Worm (Caenorhabditis elegans) whole organism, L4 larva: ENCODE results near the gene D1005.10.

Experiments used
- F26F4.8 ChIP-seq: fragments of 200-800 bp; sonication (Bioruptor generic); conservative IDR thresholded peaks from 2 replicates; pipeline ENCODE4 v1.3.6; 2022; ENCODE audit warnings: missing genetic modification characterization, missing compliant biosample characterization
- F49E8.2 ChIP-seq: sonication (generic microtip); optimal IDR thresholded peaks from 2 replicates; lab custom pipeline; 2016; ENCODE audit warnings: missing compliant biosample characterization, mild to moderate bottlenecking, missing genetic modification characterization, borderline replicate concordance
- T20F7.1 ChIP-seq: fragments of 200-800 bp; sonication (Bioruptor generic); optimal IDR thresholded peaks from 2 replicates; lab custom pipeline; 2018; ENCODE audit warnings: mild to moderate bottlenecking, missing genetic modification characterization, missing compliant biosample characterization
- Y105C5A.15 ChIP-seq: fragments of 200-800 bp; sonication (Bioruptor generic); IDR thresholded peaks from 2 replicates; pipeline ENCODE4 v1.3.6; 2022; ENCODE audit warnings: missing genetic modification characterization, missing compliant biosample characterization
- Y5F2A.4 ChIP-seq: fragments of 200-800 bp; sonication (Bioruptor generic); optimal IDR thresholded peaks from 2 replicates; lab custom pipeline; 2018; ENCODE audit warnings: mild to moderate bottlenecking, missing genetic modification characterization, missing compliant biosample characterization
- ZK337.2 ChIP-seq: fragments of 200-800 bp; sonication (Bioruptor generic); IDR thresholded peaks from 2 replicates; pipeline ENCODE4 v1.3.6; 2022; ENCODE audit warnings: missing genetic modification reagents, missing genetic modification characterization, missing compliant biosample characterization
- aha-1 ChIP-seq: fragments of 150-350 bp; peaks from one replicate; lab custom pipeline; 2014; ENCODE audit warnings: missing biosample characterization, missing genetic modification characterization
- attf-4 ChIP-seq: sonication (generic microtip); optimal IDR thresholded peaks from 3 replicates; lab custom pipeline; 2017; ENCODE audit warnings: missing biosample characterization, missing genetic modification characterization
- ceh-82 ChIP-seq: sonication (generic microtip); optimal IDR thresholded peaks from 2 replicates; lab custom pipeline; 2017; ENCODE audit warnings: missing biosample characterization, missing genetic modification characterization
- dmd-8 ChIP-seq: fragments of 200-800 bp; sonication (Bioruptor generic); IDR thresholded peaks from 2 replicates; pipeline ENCODE4 v1.3.6; 2022; ENCODE audit warnings: missing genetic modification characterization, missing compliant biosample characterization
- dpl-1 ChIP-seq: fragments of 150-350 bp; optimal IDR thresholded peaks from 2 replicates; lab custom pipeline; 2014; ENCODE audit warnings: missing biosample characterization, missing genetic modification reagents, missing genetic modification characterization
- dve-1 ChIP-seq: sonication (generic microtip); optimal IDR thresholded peaks from 2 replicates; lab custom pipeline; 2017; ENCODE audit warnings: antibody characterized with exemption, mild to moderate bottlenecking, missing genetic modification characterization, missing compliant biosample characterization; ENCODE audit not compliant: insufficient read depth
- egl-43 ChIP-seq: fragments of 200-800 bp; sonication (Bioruptor generic); IDR thresholded peaks from 2 replicates; pipeline ENCODE4 v1.3.6; 2022; ENCODE audit warnings: missing genetic modification reagents, missing genetic modification characterization, missing compliant biosample characterization
- fkh-10 ChIP-seq: fragments of 150-350 bp; optimal IDR thresholded peaks from 2 replicates; lab custom pipeline; 2014; ENCODE audit warnings: missing biosample characterization, missing genetic modification reagents, missing genetic modification characterization
- hlh-30 ChIP-seq: sonication (generic microtip); optimal IDR thresholded peaks from 2 replicates; lab custom pipeline; 2017; ENCODE audit warnings: antibody characterized with exemption, mild to moderate bottlenecking, missing genetic modification characterization, missing compliant biosample characterization; ENCODE audit not compliant: insufficient read depth
- lin-38 ChIP-seq: fragments of 200-800 bp; sonication (Bioruptor generic); IDR thresholded peaks from 2 replicates; pipeline ENCODE4 v1.3.6; 2022; ENCODE audit warnings: missing genetic modification reagents, missing genetic modification characterization, missing compliant biosample characterization
- mep-1 ChIP-seq: fragments of 150-350 bp; sonication (generic microtip); optimal IDR thresholded peaks from 3 replicates; lab custom pipeline; 2014; ENCODE audit warnings: missing biosample characterization, missing genetic modification characterization
- mes-2 ChIP-seq: sonication (generic microtip); optimal IDR thresholded peaks from 2 replicates; lab custom pipeline; 2016; ENCODE audit warnings: missing genotype, mild to moderate bottlenecking, missing genetic modification characterization, missing compliant biosample characterization; ENCODE audit not compliant: poor library complexity, severe bottlenecking
- mxl-2 ChIP-seq: fragments of 200-800 bp; sonication (Bioruptor generic); conservative IDR thresholded peaks from 2 replicates; pipeline ENCODE4 v1.3.6; 2022; ENCODE audit warnings: missing genetic modification reagents, missing genetic modification characterization, missing compliant biosample characterization
- nhr-111 ChIP-seq: fragments of 200-800 bp; sonication (Bioruptor generic); optimal IDR thresholded peaks from 2 replicates; lab custom pipeline; 2018; ENCODE audit warnings: mild to moderate bottlenecking, missing genetic modification characterization, missing compliant biosample characterization
- nhr-48 ChIP-seq: sonication (generic microtip); optimal IDR thresholded peaks from 2 replicates; lab custom pipeline; 2016; ENCODE audit warnings: mild to moderate bottlenecking, missing genetic modification characterization, missing compliant biosample characterization
- saeg-2 ChIP-seq: fragments of 200-800 bp; sonication (Bioruptor generic); IDR thresholded peaks from 2 replicates; pipeline ENCODE4 v1.3.6; 2022; ENCODE audit warnings: missing genetic modification reagents, missing genetic modification characterization, missing compliant biosample characterization
- set-16 ChIP-seq: fragments of 200-800 bp; sonication (Bioruptor generic); IDR thresholded peaks from 2 replicates; pipeline ENCODE4 v1.3.6; 2022; ENCODE audit warnings: missing genetic modification reagents, missing genetic modification characterization, missing compliant biosample characterization
- snpc-1.2 ChIP-seq: fragments of 200-800 bp; sonication (Bioruptor generic); IDR thresholded peaks from 2 replicates; pipeline ENCODE4 v1.3.6; 2022; ENCODE audit warnings: missing genetic modification reagents, missing genetic modification characterization, missing compliant biosample characterization
- snpc-4 ChIP-seq: fragments of 150-350 bp; optimal IDR thresholded peaks from 2 replicates; lab custom pipeline; 2014; ENCODE audit warnings: missing biosample characterization, missing genetic modification characterization
- tag-97 ChIP-seq: fragments of 200-800 bp; sonication (Bioruptor generic); IDR thresholded peaks from 2 replicates; pipeline ENCODE4 v1.3.6; 2022; ENCODE audit warnings: missing genetic modification characterization, missing compliant biosample characterization
- tra-1 ChIP-seq: fragments of 200-800 bp; sonication (Bioruptor generic); IDR thresholded peaks from 2 replicates; pipeline ENCODE4 v1.3.6; 2022; ENCODE audit warnings: missing genetic modification reagents, missing genetic modification characterization, missing compliant biosample characterization
- zfp-2 ChIP-seq: sonication (generic microtip); optimal IDR thresholded peaks from 2 replicates; lab custom pipeline; 2016; ENCODE audit warnings: mild to moderate bottlenecking, missing genetic modification characterization, missing compliant biosample characterization
- zip-11 ChIP-seq: fragments of 200-800 bp; sonication (Bioruptor generic); IDR thresholded peaks from 2 replicates; pipeline ENCODE4 v1.3.6; 2022; ENCODE audit warnings: missing genetic modification characterization, missing compliant biosample characterization
- zip-2 ChIP-seq: fragments of 150-350 bp; optimal IDR thresholded peaks from 2 replicates; lab custom pipeline; 2014; ENCODE audit warnings: missing biosample characterization, missing genetic modification characterization
- ztf-7 ChIP-seq: fragments of 150-350 bp; optimal IDR thresholded peaks from 2 replicates; lab custom pipeline; 2014; ENCODE audit warnings: missing biosample characterization, missing genetic modification characterization

D1005.10 gene

DNA sequence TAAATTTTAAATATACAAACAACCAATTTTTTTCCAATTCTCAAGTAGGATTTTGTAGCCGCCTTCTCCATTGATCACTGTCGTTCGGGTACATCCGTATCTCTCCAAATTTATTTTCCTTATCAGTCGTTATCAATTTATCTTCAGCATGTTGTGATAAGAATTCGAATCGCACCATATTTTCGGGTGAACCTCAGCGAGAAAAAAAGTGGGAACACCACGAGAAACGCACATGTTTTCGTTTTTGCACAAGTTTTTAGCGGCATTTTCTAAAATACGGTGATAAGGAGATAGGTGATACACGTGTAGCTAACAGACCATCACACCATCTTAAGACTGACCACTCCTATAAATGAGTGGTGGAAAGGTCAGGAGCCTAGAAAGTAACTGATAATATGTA lies 8.1 kb downstream of the D1005.10 start (continued):
- no peak for TF ChIP-seq snpc-4
- peak; percentile 95 for TF ChIP-seq aha-1
- TF ChIP-seq nhr-48 (tag; lab: Kevin White, UChicago): peak; percentile 96
- no peak for TF ChIP-seq zfp-2 (tag; lab: Kevin White, UChicago)
- peak; percentile 33 for TF ChIP-seq mep-1
- no peak for TF ChIP-seq dmd-8 (GFP tag; lab: Robert Waterston, UW)
- TF ChIP-seq hlh-30 (tag; lab: Kevin White, UChicago): peak; percentile 90

- TF ChIP-seq Y105C5A.15: no peak
- 0 out of 2 replicates have a peak, but pooled peaks have one; percentile 15 for TF ChIP-seq set-16 (GFP tag; lab: Robert Waterston, UW)
- TF ChIP-seq aha-1: peak; percentile 47
- TF ChIP-seq ztf-7: no peak
- no peak for TF ChIP-seq nhr-48 (tag; lab: Kevin White, UChicago)
These were observed 10.0 kb downstream of the D1005.10 start for ce11 chrX:1476005-1476404.

DNA sequence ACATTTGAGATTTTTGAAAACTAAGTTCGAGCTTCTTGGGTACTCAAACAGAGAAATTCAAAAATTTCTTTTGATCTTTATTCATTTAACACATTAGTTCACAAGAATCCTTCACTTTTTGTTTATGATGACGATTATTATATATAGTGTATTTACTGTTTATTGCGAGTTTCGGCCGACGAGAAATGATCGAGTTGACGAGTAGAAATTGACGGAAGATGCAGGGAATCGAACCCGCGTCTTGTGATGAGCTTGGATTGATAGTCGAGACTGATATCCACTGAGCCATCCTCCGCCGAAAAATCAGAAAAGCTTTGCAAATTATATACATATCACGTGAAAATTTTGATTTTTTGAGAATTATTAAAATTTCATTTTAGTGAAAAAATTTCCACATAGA lies 12.2 kb downstream of the D1005.10 start:
- TF ChIP-seq mes-2 (tag; lab: Kevin White, UChicago) (no peak), F49E8.2 (no peak), tag-97 (GFP tag; lab: Robert Waterston, UW) (no peak), nhr-111 (GFP tag; lab: Kevin White, UChicago) (no peak), saeg-2 (GFP tag; lab: Robert Waterston, UW) (no peak), lin-38 (GFP tag; lab: Robert Waterston, UW) (no peak), ZK337.2 (no peak), T20F7.1 (GFP tag; lab: Kevin White, UChicago) (no peak), zip-2 (tag; lab: Kevin White, UChicago) (no peak), Y5F2A.4 (GFP tag; lab: Kevin White, UChicago) (no peak)

- TF ChIP-seq zip-2 (tag; lab: Kevin White, UChicago) (no peak), dpl-1 (GFP tag; lab: Kevin White, UChicago) (no peak), tra-1 (GFP tag; lab: Robert Waterston, UW) (no peak), snpc-1.2 (GFP tag; lab: Robert Waterston, UW) (no peak)
- TF ChIP-seq, all 104 proteins: peak for 0
These were observed 13.1 kb downstream of the D1005.10 start, which contains the start of gene D1005.5 for ce11 chrX:1472880-1473279. D1005.5 (minus strand) TSS chrX:1472980.

DNA sequence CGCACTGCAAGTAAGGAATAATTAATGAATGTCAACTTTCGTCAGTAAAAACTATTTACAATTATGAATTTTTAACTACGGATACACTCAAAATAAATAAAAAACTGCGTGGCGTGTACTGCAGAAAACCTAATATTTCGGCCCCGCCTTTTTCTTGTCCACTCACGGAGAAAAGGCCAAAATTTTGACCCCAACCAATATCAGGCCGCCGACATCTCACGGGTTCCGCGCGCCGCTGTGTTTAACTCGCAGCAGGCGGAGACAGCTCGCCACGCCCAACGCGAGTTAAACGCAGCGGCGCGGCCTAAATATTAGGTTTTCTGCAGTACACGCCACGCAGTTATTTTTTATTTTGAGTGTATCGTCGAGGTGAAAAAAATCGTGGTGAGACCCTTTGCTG lies 14.8 kb downstream of the D1005.10 start:
- TF ChIP-seq Y105C5A.15 (no peak), egl-43 (GFP tag; lab: Robert Waterston, UW) (0 out of 2 replicates have a peak, but pooled peaks have one; percentile 38)

DNA sequence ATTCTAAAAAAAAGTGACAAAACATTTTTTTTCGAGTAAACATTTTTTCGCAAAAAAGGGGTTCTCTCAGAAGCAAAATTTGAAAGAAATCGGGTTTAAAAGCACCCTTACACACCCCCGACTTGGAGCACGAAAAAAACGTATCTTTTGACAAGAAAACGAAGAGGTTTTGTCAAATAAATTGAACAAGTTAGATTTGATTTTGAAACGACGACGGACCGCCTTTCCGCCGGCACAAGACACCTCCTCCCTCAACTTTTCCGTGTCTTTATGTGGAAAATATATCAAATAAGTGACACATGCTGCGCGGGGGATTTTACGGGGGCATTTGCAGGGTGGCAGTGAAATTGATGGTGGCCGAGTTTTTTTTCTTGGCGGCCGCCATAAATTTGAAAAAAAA lies 17.9 kb downstream of the D1005.10 start:
- TF ChIP-seq fkh-10 (GFP tag; lab: Kevin White, UChicago): peak; percentile 73
- 0 out of 2 replicates have a peak, but pooled peaks have one; percentile 11 for TF ChIP-seq ZK337.2
- TF ChIP-seq ceh-82 (tag; lab: Kevin White, UChicago): no peak
- no peak for TF ChIP-seq mxl-2 (GFP tag; lab: Robert Waterston, UW)

- TF ChIP-seq attf-4 (tag; lab: Kevin White, UChicago) (no peak), zip-11 (GFP tag; lab: Robert Waterston, UW) (no peak), dve-1 (no peak), F26F4.8 (GFP tag; lab: Robert Waterston, UW) (no peak)
These were observed 21.3 kb downstream of the D1005.10 start, which contains the start of gene D1005.6 for ce11 chrX:1464699-1465098. D1005.6 (minus strand) TSS chrX:1464799.
